Worm (Caenorhabditis elegans): ENCODE data around the gene rps-21.

rps-21 gene

DNA sequence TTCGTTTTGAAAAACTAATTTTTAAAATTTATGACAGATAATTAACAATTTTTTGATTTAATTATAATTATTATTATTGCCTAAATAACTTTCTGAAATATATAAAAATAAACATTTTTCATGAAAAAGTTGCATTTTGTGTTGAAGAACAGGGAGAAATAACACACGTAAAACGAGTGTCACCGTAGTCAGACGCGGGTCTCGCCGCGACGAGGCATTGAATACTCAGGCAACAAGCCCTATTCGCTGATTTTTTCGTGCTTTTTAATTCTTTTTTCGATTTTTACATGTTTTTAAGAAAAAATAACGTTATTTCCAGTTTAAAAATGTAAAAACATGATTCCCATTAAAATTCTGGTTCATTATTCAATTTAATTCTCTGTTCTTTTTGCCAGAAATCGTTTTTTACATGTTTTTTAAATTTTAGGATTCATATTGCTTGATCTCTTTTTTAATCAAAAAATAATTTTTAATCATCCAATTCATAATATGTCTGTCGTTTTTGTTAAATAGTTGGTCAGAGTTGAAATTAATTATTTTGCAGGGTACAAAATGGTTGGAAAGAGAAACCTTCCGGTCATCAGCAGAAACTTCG, 18.6 kb upstream of the rps-21 start, which contains the start of gene rpl-6 (continued):
- peak; percentile 25 for TF ChIP-seq ceh-82 (tag; optimal IDR thresholded peaks at IDR 0.05)
- peak; percentile 72 for TF ChIP-seq blmp-1 (tag; optimal IDR thresholded peaks at IDR 0.05; ENCODE audit: insufficient read depth)
- peak; percentile 28 for TF ChIP-seq R02D3.7 (tag; optimal IDR thresholded peaks at IDR 0.05)
- peak; percentile 47 for TF ChIP-seq snpc-4 (tag; optimal IDR thresholded peaks at IDR 0.05)
- TF ChIP-seq alr-1 (tag; optimal IDR thresholded peaks at IDR 0.05): no peak
- TF ChIP-seq unc-55 (GFP tag; optimal IDR thresholded peaks at IDR 0.05): peak; percentile 99
- no peak for TF ChIP-seq nhr-11 (tag; optimal IDR thresholded peaks at IDR 0.05)
- peak; percentile 89 for TF ChIP-seq nhr-25 (tag; optimal IDR thresholded peaks at IDR 0.05)
- no peak for TF ChIP-seq elt-3 (tag; optimal IDR thresholded peaks at IDR 0.05)

DNA sequence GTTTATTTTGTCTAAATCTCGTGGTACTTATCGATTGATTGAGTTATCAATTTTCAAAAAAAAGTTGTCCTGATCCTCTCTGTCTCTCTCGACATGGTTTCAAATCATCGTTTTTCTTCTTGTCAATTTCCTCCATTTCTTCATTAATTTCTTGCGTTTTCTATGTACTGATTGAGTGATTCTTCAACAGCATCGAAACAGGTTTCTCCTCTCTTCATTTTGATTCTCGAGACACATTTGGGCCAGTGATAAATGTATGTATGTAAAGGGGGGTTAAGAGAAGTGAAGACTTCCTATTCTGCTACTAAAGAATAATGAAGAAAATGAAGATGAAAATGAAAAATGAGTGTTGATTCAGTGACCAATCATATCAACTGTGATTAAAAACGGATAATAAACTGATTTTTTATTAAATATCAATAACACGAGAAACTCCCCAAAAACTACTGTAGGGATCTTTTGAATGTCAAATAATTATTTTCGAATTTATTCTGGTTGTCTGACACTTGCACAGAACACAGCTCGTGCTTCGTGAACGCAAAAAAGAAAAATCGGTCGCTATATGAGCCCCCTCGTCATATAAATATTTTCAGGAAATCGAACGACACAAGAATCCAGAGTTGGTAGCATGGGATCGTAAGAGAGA, 13.8 kb upstream of the rps-21 start:
- TF ChIP-seq lin-39 (tag; optimal IDR thresholded peaks at IDR 0.05) (no peak), nhr-21 (tag; optimal IDR thresholded peaks at IDR 0.05) (peak; percentile 65), gmeb-1 (tag; optimal IDR thresholded peaks at IDR 0.05) (peak; percentile 45), blmp-1 (tag; optimal IDR thresholded peaks at IDR 0.05; ENCODE audit: insufficient read depth) (peak; percentile 6), lsy-2 (tag; optimal IDR thresholded peaks at IDR 0.05) (peak in 1 of 2 experiments; percentile 20), fos-1 (tag; optimal IDR thresholded peaks at IDR 0.05) (peak; percentile 42), unc-55 (GFP tag; optimal IDR thresholded peaks at IDR 0.05) (no peak), nhr-25 (tag; optimal IDR thresholded peaks at IDR 0.05) (peak; percentile 67), sma-3 (GFP tag; optimal IDR thresholded peaks at IDR 0.05) (peak; percentile 27), egl-27 (tag; optimal IDR thresholded peaks at IDR 0.05) (peak; percentile 75), sma-9 (GFP tag; optimal IDR thresholded peaks at IDR 0.05) (peak; percentile 50), sma-9 (tag; optimal IDR thresholded peaks at IDR 0.05) (no peak), Y55F3AM.14 (GFP tag; optimal IDR thresholded peaks at IDR 0.05) (no peak)

DNA sequence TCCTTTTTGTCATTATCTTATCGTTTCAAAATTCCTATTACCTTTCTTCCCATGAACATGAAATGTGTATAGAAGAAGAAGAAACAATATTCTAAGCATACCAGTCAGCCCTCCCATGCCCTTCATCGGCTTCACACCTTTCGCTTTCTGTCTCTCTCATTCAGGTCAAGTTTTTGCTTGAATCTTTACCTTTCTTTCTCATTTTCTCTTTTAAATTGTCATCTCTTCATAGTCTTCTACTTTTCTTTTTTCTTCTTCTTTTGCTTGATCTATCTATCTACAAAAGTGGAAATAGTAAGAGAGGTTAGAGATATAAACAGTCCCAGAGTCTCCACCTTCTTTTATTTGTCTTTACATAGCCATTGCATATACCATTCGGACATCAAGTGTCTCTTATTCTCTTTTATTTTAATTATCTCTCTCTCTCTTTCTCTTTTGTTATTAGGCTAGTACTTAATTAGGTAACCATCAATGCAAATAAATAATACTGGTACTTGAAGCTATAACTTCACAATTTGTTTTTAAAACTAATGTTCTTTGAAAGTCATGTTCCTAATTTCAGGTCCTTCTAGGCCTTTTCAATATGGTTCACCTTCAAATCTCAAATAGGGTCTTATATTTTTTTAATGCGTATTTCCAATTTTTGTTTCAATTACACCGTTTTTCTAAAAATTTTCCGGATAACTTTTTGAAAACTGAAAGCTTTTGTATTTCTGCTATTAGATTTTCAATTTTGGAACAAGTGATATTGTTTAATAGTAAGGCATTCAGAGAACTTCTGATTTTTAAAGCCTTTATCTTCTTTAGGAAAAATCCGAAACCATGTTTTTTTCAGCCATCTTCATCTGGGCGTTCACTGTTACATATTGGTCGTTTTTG, 12.2 kb upstream of the rps-21 start, which contains the start of gene dpy-31:
Gene dpy-31 (plus strand): TSS at position 829 of the 879 bp plus-strand sequence.
- TF ChIP-seq ceh-16 (tag; optimal IDR thresholded peaks at IDR 0.05) (peak; percentile 22), nhr-25 (tag; optimal IDR thresholded peaks at IDR 0.05) (peak; percentile 90), nhr-129 (tag; optimal IDR thresholded peaks at IDR 0.05) (no peak), dmd-4 (tag; optimal IDR thresholded peaks at IDR 0.05) (no peak), peb-1 (tag; optimal IDR thresholded peaks at IDR 0.05) (no peak), elt-3 (tag; optimal IDR thresholded peaks at IDR 0.05) (no peak), nhr-21 (tag; optimal IDR thresholded peaks at IDR 0.05) (peak; percentile 64), sma-3 (GFP tag; optimal IDR thresholded peaks at IDR 0.05) (peak; percentile 33), ama-1 (optimal IDR thresholded peaks at IDR 0.05) (no peak), Y55F3AM.14 (GFP tag; optimal IDR thresholded peaks at IDR 0.05) (no peak), egl-27 (tag; optimal IDR thresholded peaks at IDR 0.05) (peak; percentile 88), ztf-4 (tag; optimal IDR thresholded peaks at IDR 0.05) (no peak), unc-39 (tag; optimal IDR thresholded peaks at IDR 0.05) (no peak), lsy-2 (tag; optimal IDR thresholded peaks at IDR 0.05) (peak in 1 of 2 experiments; percentile 37), sem-4 (tag; optimal IDR thresholded peaks at IDR 0.05) (no peak), blmp-1 (tag; optimal IDR thresholded peaks at IDR 0.05; ENCODE audit: insufficient read depth) (peak; percentile 99), lin-39 (tag; optimal IDR thresholded peaks at IDR 0.05) (no peak), sma-9 (GFP tag; optimal IDR thresholded peaks at IDR 0.05) (peak; percentile 57), sma-9 (tag; optimal IDR thresholded peaks at IDR 0.05) (no peak), ztf-11 (tag; optimal IDR thresholded peaks at IDR 0.05) (no peak), crh-2 (tag; optimal IDR thresholded peaks at IDR 0.05) (peak; percentile 39), C34F6.9 (tag; optimal IDR thresholded peaks at IDR 0.05) (no peak), F13H6.1 (tag; optimal IDR thresholded peaks at IDR 0.05) (no peak), ceh-82 (tag; optimal IDR thresholded peaks at IDR 0.05) (no peak), nhr-11 (tag; optimal IDR thresholded peaks at IDR 0.05) (no peak), aly-2 (tag; optimal IDR thresholded peaks at IDR 0.05) (no peak), nhr-10 (tag; optimal IDR thresholded peaks at IDR 0.05) (no peak), nhr-23 (tag; optimal IDR thresholded peaks at IDR 0.05) (no peak), skn-1 (tag; optimal IDR thresholded peaks at IDR 0.05) (no peak), mab-5 (tag; optimal IDR thresholded peaks at IDR 0.05) (no peak), fos-1 (tag; optimal IDR thresholded peaks at IDR 0.05) (peak; percentile 27)

Data from whole organism, L2 larva.